Worm (Caenorhabditis elegans): ENCODE measurements around the gene K01D12.15.

K01D12.15 gene

ce11 chrV:12408996-12409395 lies 22.7 kb downstream of the K01D12.15 start:
- TF ChIP-seq ceh-24 (tag; optimal IDR thresholded peaks at IDR 0.05): no peak
- TF ChIP-seq ceh-19 (GFP tag; optimal IDR thresholded peaks at IDR 0.05): no peak
- TF ChIP-seq eyg-1 (tag; optimal IDR thresholded peaks at IDR 0.05): no peak
- no peak for TF ChIP-seq pha-4 (tag; optimal IDR thresholded peaks at IDR 0.05)
- TF ChIP-seq pqm-1 (tag; optimal IDR thresholded peaks at IDR 0.05): no peak
- TF ChIP-seq hlh-13 (GFP tag; optimal IDR thresholded peaks at IDR 0.05): no peak
- TF ChIP-seq syd-9 (tag; optimal IDR thresholded peaks at IDR 0.05): no peak
- no peak for TF ChIP-seq tbx-7 (tag; optimal IDR thresholded peaks at IDR 0.05)
- no peak for TF ChIP-seq sdc-2 (tag; optimal IDR thresholded peaks at IDR 0.05)
- no peak for TF ChIP-seq sox-2 (GFP tag; IDR thresholded peaks at IDR 0.05)
- no peak for TF ChIP-seq tbx-2 (tag; optimal IDR thresholded peaks at IDR 0.05)
- TF ChIP-seq ama-1 (optimal IDR thresholded peaks at IDR 0.05): no peak

- TF ChIP-seq unc-86 (tag; optimal IDR thresholded peaks at IDR 0.05): no peak
- no peak for TF ChIP-seq tbx-7 (tag; optimal IDR thresholded peaks at IDR 0.05)
- TF ChIP-seq sdc-2 (tag; optimal IDR thresholded peaks at IDR 0.05): no peak
- no peak for TF ChIP-seq ref-2 (tag; optimal IDR thresholded peaks at IDR 0.05)
- no peak for TF ChIP-seq pha-2 (tag; optimal IDR thresholded peaks at IDR 0.05)
- no peak for TF ChIP-seq pat-9 (tag; optimal IDR thresholded peaks at IDR 0.05)
- no peak for TF ChIP-seq ceh-9 (tag; optimal IDR thresholded peaks at IDR 0.05)
- no peak for TF ChIP-seq nfya-1 (tag; optimal IDR thresholded peaks at IDR 0.05)
- TF ChIP-seq dmd-4 (tag; optimal IDR thresholded peaks at IDR 0.05; ENCODE audit: borderline replicate concordance): no peak
- no peak for TF ChIP-seq pag-3 (tag; optimal IDR thresholded peaks at IDR 0.05; ENCODE audit: borderline replicate concordance)
- no peak for TF ChIP-seq ceh-14 (tag; optimal IDR thresholded peaks at IDR 0.05)
- TF ChIP-seq madf-2 (tag; optimal IDR thresholded peaks at IDR 0.05): no peak
These were observed 24.3 kb downstream of the K01D12.15 start, which contains the start of gene hrg-2 for ce11 chrV:12410416-12411001. Gene hrg-2, minus strand, starts transcription at chrV:12410513.

ce11 chrV:12411909-12412308 lies 25.7 kb downstream of the K01D12.15 start, which contains the start of gene cdr-7:
Gene cdr-7, minus strand, starts transcription at chrV:12412113.
- no peak for TF ChIP-seq ceh-31 (tag; optimal IDR thresholded peaks at IDR 0.05)
- no peak for TF ChIP-seq ama-1 (optimal IDR thresholded peaks at IDR 0.05)
- TF ChIP-seq lin-11 (tag; optimal IDR thresholded peaks at IDR 0.05): no peak
- no peak for TF ChIP-seq ceh-19 (GFP tag; optimal IDR thresholded peaks at IDR 0.05)
- no peak for TF ChIP-seq lim-6 (tag; optimal IDR thresholded peaks at IDR 0.05)
- TF ChIP-seq ceh-48 (tag; optimal IDR thresholded peaks at IDR 0.05): no peak
- no peak for TF ChIP-seq gmeb-2 (tag; optimal IDR thresholded peaks at IDR 0.05)
- no peak for TF ChIP-seq tbx-2 (tag; optimal IDR thresholded peaks at IDR 0.05)
- TF ChIP-seq rnt-1 (tag; optimal IDR thresholded peaks at IDR 0.05): no peak
- no peak for TF ChIP-seq ceh-2 (tag; optimal IDR thresholded peaks at IDR 0.05)
- no peak for TF ChIP-seq sdc-2 (tag; optimal IDR thresholded peaks at IDR 0.05)
- TF ChIP-seq hlh-6 (tag; optimal IDR thresholded peaks at IDR 0.05): no peak
- TF ChIP-seq elt-4 (tag; optimal IDR thresholded peaks at IDR 0.05): no peak
- TF ChIP-seq unc-42 (tag; optimal IDR thresholded peaks at IDR 0.05): no peak
- TF ChIP-seq ahr-1 (tag; optimal IDR thresholded peaks at IDR 0.05): no peak

- TF ChIP-seq dmd-4 (tag; optimal IDR thresholded peaks at IDR 0.05; ENCODE audit: borderline replicate concordance) (no peak), fax-1 (tag; optimal IDR thresholded peaks at IDR 0.05) (no peak), ceh-6 (GFP tag; optimal IDR thresholded peaks at IDR 0.05) (no peak), syd-9 (tag; optimal IDR thresholded peaks at IDR 0.05) (no peak), pha-2 (tag; optimal IDR thresholded peaks at IDR 0.05) (no peak), ceh-34 (tag; optimal IDR thresholded peaks at IDR 0.05) (no peak), ceh-2 (tag; optimal IDR thresholded peaks at IDR 0.05) (no peak), lim-6 (tag; optimal IDR thresholded peaks at IDR 0.05) (no peak), nhr-11 (tag; optimal IDR thresholded peaks at IDR 0.05) (no peak), unc-86 (tag; optimal IDR thresholded peaks at IDR 0.05) (no peak), tbx-7 (tag; optimal IDR thresholded peaks at IDR 0.05) (no peak), hlh-13 (GFP tag; optimal IDR thresholded peaks at IDR 0.05) (no peak), fkh-6 (tag; optimal IDR thresholded peaks at IDR 0.05) (no peak), hlh-30 (tag; optimal IDR thresholded peaks at IDR 0.05; ENCODE audit: insufficient read depth) (no peak)
These were observed 26.1 kb downstream of the K01D12.15 start for ce11 chrV:12412321-12412720.

Measured in whole organism, late embryonic.